Worm (Caenorhabditis elegans) whole organism, mixed stage, embryonic: ENCODE results near the gene gyf-1.

ENCODE experiments used
- M03D4.4 ChIP-seq: sonication (generic microtip); optimal IDR thresholded peaks from 2 replicates; lab custom pipeline; 2017; ENCODE audit warnings: mild to moderate bottlenecking, missing genetic modification characterization, missing compliant biosample characterization
- bed-3 ChIP-seq: fragments of 200-800 bp; sonication (Bioruptor generic); optimal IDR thresholded peaks from 3 replicates; lab custom pipeline; 2018; ENCODE audit warnings: mild to moderate bottlenecking, missing genetic modification characterization, moderate library complexity, missing compliant biosample characterization
- blmp-1 ChIP-seq: fragments of 150-350 bp; optimal IDR thresholded peaks from 2 replicates; lab custom pipeline; 2014; ENCODE audit warnings: missing biosample characterization, missing genetic modification characterization
- ceh-39 ChIP-seq: fragments of 150-350 bp; optimal IDR thresholded peaks from 2 replicates; lab custom pipeline; 2014; ENCODE audit warnings: missing biosample characterization, missing genetic modification characterization
- ceh-43 ChIP-seq: fragments of 200-800 bp; sonication (Bioruptor generic); optimal IDR thresholded peaks from 2 replicates; lab custom pipeline; 2018; ENCODE audit warnings: mild to moderate bottlenecking, missing genetic modification characterization, moderate library complexity, missing compliant biosample characterization
- ceh-83 ChIP-seq: fragments of 200-800 bp; sonication (Bioruptor generic); optimal IDR thresholded peaks from 2 replicates; lab custom pipeline; 2018; ENCODE audit warnings: mild to moderate bottlenecking, missing genetic modification characterization, missing compliant biosample characterization
- ces-1 ChIP-seq: fragments of 150-350 bp; optimal IDR thresholded peaks from 2 replicates; lab custom pipeline; 2014; ENCODE audit warnings: missing biosample characterization, missing genetic modification reagents, missing genetic modification characterization
- cnd-1 ChIP-seq: fragments of 200-800 bp; sonication (Bioruptor generic); optimal IDR thresholded peaks from 2 replicates; lab custom pipeline; 2018; ENCODE audit warnings: mild to moderate bottlenecking, missing genetic modification characterization, missing compliant biosample characterization
- elt-1 ChIP-seq: sonication (generic microtip); optimal IDR thresholded peaks from 2 replicates; lab custom pipeline; 2017; ENCODE audit warnings: missing genetic modification characterization, mild to moderate bottlenecking, missing compliant biosample characterization, antibody characterized with exemption, moderate library complexity, borderline replicate concordance; ENCODE audit not compliant: insufficient read depth
- elt-3 ChIP-seq: fragments of 150-350 bp; optimal IDR thresholded peaks from 2 replicates; lab custom pipeline; 2014; ENCODE audit warnings: missing biosample characterization, missing genetic modification characterization
- flh-1 ChIP-seq: fragments of 200-800 bp; sonication (Bioruptor generic); optimal IDR thresholded peaks from 2 replicates; lab custom pipeline; 2018; ENCODE audit warnings: mild to moderate bottlenecking, missing genetic modification characterization, moderate library complexity, missing compliant biosample characterization
- ham-2 ChIP-seq: fragments of 200-800 bp; sonication (Bioruptor generic); optimal IDR thresholded peaks from 2 replicates; lab custom pipeline; 2018; ENCODE audit warnings: mild to moderate bottlenecking, missing genetic modification characterization, missing compliant biosample characterization
- hlh-1 ChIP-seq: fragments of 150-350 bp; optimal IDR thresholded peaks from 2 replicates; lab custom pipeline; 2014; ENCODE audit warnings: missing biosample characterization, missing genetic modification reagents, missing genetic modification characterization
- lin-13 ChIP-seq: fragments of 150-350 bp; optimal IDR thresholded peaks from 2 replicates; lab custom pipeline; 2014; ENCODE audit warnings: missing biosample characterization, missing genetic modification characterization
- lin-32 ChIP-seq: fragments of 200-800 bp; sonication (Bioruptor generic); optimal IDR thresholded peaks from 2 replicates; lab custom pipeline; 2018; ENCODE audit warnings: mild to moderate bottlenecking, missing genetic modification characterization, missing compliant biosample characterization
- lsy-2 ChIP-seq: fragments of 150-350 bp; optimal IDR thresholded peaks from 2 replicates; lab custom pipeline; 2014; ENCODE audit warnings: missing biosample characterization, missing genetic modification characterization
- mab-5 ChIP-seq: fragments of 150-350 bp; optimal IDR thresholded peaks from 2 replicates; lab custom pipeline; 2014; ENCODE audit warnings: missing biosample characterization, missing genetic modification characterization
- mep-1 ChIP-seq: fragments of 150-350 bp; optimal IDR thresholded peaks from 2 replicates; lab custom pipeline; 2017; ENCODE audit warnings: missing biosample characterization, missing genetic modification reagents, missing genetic modification characterization, inconsistent platforms
- mls-2 ChIP-seq: sonication (generic microtip); optimal IDR thresholded peaks from 2 replicates; lab custom pipeline; 2016; ENCODE audit warnings: mild to moderate bottlenecking, missing genetic modification characterization, moderate library complexity, missing compliant biosample characterization
- nhr-12 ChIP-seq: fragments of 150-350 bp; optimal IDR thresholded peaks from 2 replicates; lab custom pipeline; 2014; ENCODE audit warnings: missing biosample characterization, missing genetic modification characterization
- nhr-2 ChIP-seq: fragments of 150-350 bp; optimal IDR thresholded peaks from 2 replicates; lab custom pipeline; 2014; ENCODE audit warnings: missing biosample characterization, missing genetic modification characterization
- nhr-237 ChIP-seq: fragments of 150-350 bp; optimal IDR thresholded peaks from 2 replicates; lab custom pipeline; 2014; ENCODE audit warnings: missing biosample characterization, missing genetic modification characterization
- nhr-28 ChIP-seq: fragments of 150-350 bp; optimal IDR thresholded peaks from 2 replicates; lab custom pipeline; 2014; ENCODE audit warnings: missing biosample characterization, missing genetic modification characterization
- pha-4 ChIP-seq: fragments of 150-350 bp; optimal IDR thresholded peaks from 2 replicates; lab custom pipeline; 2018; ENCODE audit warnings: missing biosample characterization, missing genetic modification reagents, missing genetic modification characterization
- sem-2 ChIP-seq: fragments of 200-800 bp; sonication (Bioruptor generic); optimal IDR thresholded peaks from 2 replicates; lab custom pipeline; 2018; ENCODE audit warnings: mild to moderate bottlenecking, missing genetic modification characterization, missing compliant biosample characterization
- snpc-4 ChIP-seq: fragments of 150-350 bp; optimal IDR thresholded peaks from 2 replicates; lab custom pipeline; 2014; ENCODE audit warnings: missing biosample characterization, missing genetic modification characterization
- sptf-1 ChIP-seq: sonication (generic microtip); optimal IDR thresholded peaks from 2 replicates; lab custom pipeline; 2017; ENCODE audit warnings: mild to moderate bottlenecking, missing genetic modification characterization, moderate library complexity, missing compliant biosample characterization
- unc-120 ChIP-seq: sonication (generic microtip); optimal IDR thresholded peaks from 2 replicates; lab custom pipeline; 2017; ENCODE audit warnings: missing genetic modification characterization, missing compliant biosample characterization; ENCODE audit not compliant: poor library complexity, severe bottlenecking
- unc-39 ChIP-seq: fragments of 150-350 bp; optimal IDR thresholded peaks from 2 replicates; lab custom pipeline; 2014; ENCODE audit warnings: missing biosample characterization, missing genetic modification characterization
- unc-62 ChIP-seq: fragments of 150-350 bp; optimal IDR thresholded peaks from 2 replicates; lab custom pipeline; 2014; ENCODE audit warnings: missing biosample characterization, missing genetic modification reagents, missing genetic modification characterization
- ztf-11 ChIP-seq: fragments of 150-350 bp; optimal IDR thresholded peaks from 2 replicates; lab custom pipeline; 2014; ENCODE audit warnings: missing biosample characterization, missing genetic modification characterization

The gyf-1 gene

ce11 chrII:6683663-6684285 lies at the start of gene gyf-1:
Gene gyf-1 (plus strand): TSS chrII:6684235.
- TF ChIP-seq nhr-12 (no peak), bed-3 (no peak), unc-39 (tag; lab: Kevin White, UChicago) (no peak), mab-5 (tag; lab: Kevin White, UChicago) (no peak), elt-1 (no peak), cnd-1 (no peak), nhr-2 (tag; lab: Kevin White, UChicago) (no peak), nhr-237 (no peak), ham-2 (GFP tag; lab: Kevin White, UChicago) (peak; percentile 23), ztf-11 (no peak), sptf-1 (no peak), blmp-1 (no peak), ceh-83 (GFP tag; lab: Kevin White, UChicago) (no peak), ceh-39 (tag; lab: Kevin White, UChicago) (no peak), sem-2 (GFP tag; lab: Kevin White, UChicago) (no peak), flh-1 (GFP tag; lab: Kevin White, UChicago) (no peak), M03D4.4 (tag; lab: Kevin White, UChicago) (no peak), nhr-28 (no peak), unc-62 (GFP tag; lab: Kevin White, UChicago) (no peak), snpc-4 (tag; lab: Kevin White, UChicago) (no peak), lsy-2 (tag; lab: Kevin White, UChicago) (peak; percentile 8), ces-1 (GFP tag; lab: Kevin White, UChicago) (no peak), elt-3 (tag; lab: Kevin White, UChicago) (no peak), ceh-43 (no peak), unc-120 (peak; percentile 18), mep-1 (tag; lab: Kevin White, UChicago) (no peak)
- TF ChIP-seq, all 35 proteins: peak for 3

- TF ChIP-seq hlh-1 (tag; lab: Kevin White, UChicago) (no peak), ceh-43 (no peak), unc-39 (tag; lab: Kevin White, UChicago) (no peak), lsy-2 (tag; lab: Kevin White, UChicago) (no peak), mep-1 (tag; lab: Kevin White, UChicago) (no peak), unc-62 (GFP tag; lab: Kevin White, UChicago) (no peak), pha-4 (tag; lab: Kevin White, UChicago) (no peak)
These were observed 47.9 kb upstream of the gyf-1 start, which contains the start of gene T19D12.5 for ce11 chrII:6636136-6636535. Gene T19D12.5 (minus strand): TSS chrII:6636236.

ce11 chrII:6637854-6638253 lies 46.2 kb upstream of the gyf-1 start:
- TF ChIP-seq mls-2 (no peak), sem-2 (GFP tag; lab: Kevin White, UChicago) (no peak), pha-4 (tag; lab: Kevin White, UChicago) (no peak), ces-1 (GFP tag; lab: Kevin White, UChicago) (no peak), nhr-237 (no peak), ceh-43 (no peak), elt-1 (no peak), lin-32 (GFP tag; lab: Kevin White, UChicago) (no peak), bed-3 (no peak), hlh-1 (tag; lab: Kevin White, UChicago) (no peak), snpc-4 (tag; lab: Kevin White, UChicago) (no peak), ztf-11 (no peak), mab-5 (tag; lab: Kevin White, UChicago) (no peak), elt-3 (tag; lab: Kevin White, UChicago) (no peak), lin-13 (tag; lab: Kevin White, UChicago) (no peak)

- TF ChIP-seq blmp-1 (no peak), ces-1 (GFP tag; lab: Kevin White, UChicago) (peak; percentile 77)
These were observed 41.9 kb upstream of the gyf-1 start for ce11 chrII:6642180-6642579.

- no peak for TF ChIP-seq M03D4.4 (tag; lab: Kevin White, UChicago)
- peak; percentile 58 for TF ChIP-seq ces-1 (GFP tag; lab: Kevin White, UChicago)
These were observed 41.3 kb upstream of the gyf-1 start, which contains the start of gene T19D12.6 for ce11 chrII:6642651-6643167. Gene T19D12.6 (minus strand): TSS chrII:6643117.
